Worm (Caenorhabditis elegans) whole organism, young adult: ENCODE measurements around the gene egas-4.

Experiments
- T07F8.4 ChIP-seq: sonication (generic microtip); optimal IDR thresholded peaks from 2 replicates; lab custom pipeline; 2016; ENCODE audit warnings: mild to moderate bottlenecking, missing genetic modification characterization, moderate library complexity, missing compliant biosample characterization
- Y53F4B.3 ChIP-seq: fragments of 200-800 bp; sonication (Bioruptor generic); IDR thresholded peaks from 2 replicates; pipeline ENCODE4 v1.3.6; 2022; ENCODE audit warnings: missing genetic modification reagents, missing genetic modification characterization, missing compliant biosample characterization
- Y67H2A.10 ChIP-seq: fragments of 200-800 bp; sonication (Bioruptor generic); conservative IDR thresholded peaks from 2 replicates; pipeline ENCODE4 v1.3.6; 2022; ENCODE audit warnings: missing genetic modification reagents, missing genetic modification characterization, missing compliant biosample characterization
- mes-4 ChIP-seq: sonication (generic microtip); optimal IDR thresholded peaks from 2 replicates; lab custom pipeline; 2016; ENCODE audit warnings: missing genotype, missing genetic modification characterization, missing compliant biosample characterization
- snpc-4 ChIP-seq, 5 experiments: fragments of 150-350 bp in 1 of 5; sonication (generic microtip) in 4 of 5; optimal IDR thresholded peaks; 2 replicates each; lab custom pipeline; 2014 to 2018; ENCODE audit warnings: missing genetic modification characterization in 5 of 5, missing biosample characterization in 3 of 5, antibody characterized with exemption in 2 of 5, mild to moderate bottlenecking in 2 of 5, missing compliant biosample characterization in 2 of 5, missing genotype in 2 of 5, moderate library complexity in 2 of 5, missing genetic modification reagents in 1 of 5

DNA sequence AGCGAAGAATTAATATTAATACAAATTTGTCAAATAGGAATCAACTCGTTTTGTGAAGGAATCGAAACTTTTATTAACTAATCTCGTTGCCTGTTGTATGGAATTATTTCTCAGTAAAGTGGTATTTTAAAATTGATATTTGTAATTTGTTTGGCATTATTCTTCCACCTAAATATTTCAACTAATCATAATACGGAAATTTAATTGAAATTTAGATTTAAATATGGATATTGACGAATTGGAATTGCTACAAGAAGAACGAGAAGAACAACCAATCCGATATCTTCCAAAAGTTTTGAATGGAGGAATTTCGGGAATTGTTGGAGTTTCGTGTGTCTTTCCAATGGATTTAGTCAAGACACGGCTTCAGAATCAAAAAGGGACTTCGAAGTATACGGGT, 22.8 kb downstream of the egas-4 start, which contains the start of gene slc-25A18.2:
- TF ChIP-seq mes-4 (tag; lab: Kevin White, UChicago) (no peak), Y67H2A.10 (GFP tag; lab: Robert Waterston, UW) (no peak), snpc-4 (GFP tag; optimal IDR thresholded peaks at IDR 0.05; lab: Kevin White, UChicago) (no peak), snpc-4 (tag; optimal IDR thresholded peaks at IDR 0.05; lab: Kevin White, UChicago) (no peak), Y53F4B.3 (GFP tag; lab: Robert Waterston, UW) (no peak), T07F8.4 (tag; lab: Kevin White, UChicago) (no peak)
